Fruit fly (Drosophila melanogaster): ENCODE results near the gene CG33764.
A peak's percentile ranks its signal among the peaks of the same experiment; 100 is the strongest.

CG33764 gene

dm6 chr3L:4292120-4292697 is 24.9 kb upstream of the CG33764 start, which contains the start of the genes CG15012 and Fdx2 (continued):
- TF ChIP-seq prd (optimal IDR thresholded peaks at IDR 0.05) (no peak), prd (GFP tag; IDR thresholded peaks at IDR 0.05) (peak; percentile 27; the same call in 1 of the 3 replicates), Doc3 (GFP tag; IDR thresholded peaks at IDR 0.05; ENCODE audit: partially characterized antibody) (no peak), MESR4 (GFP tag; optimal IDR thresholded peaks at IDR 0.05) (peak; percentile 84), ems (GFP tag; optimal IDR thresholded peaks at IDR 0.05) (peak; percentile 45), CHES-1-like (GFP tag; optimal IDR thresholded peaks at IDR 0.05) (peak; percentile 28), Sin3A (optimal IDR thresholded peaks at IDR 0.05) (peak; percentile 82), ci (GFP tag; IDR thresholded peaks at IDR 0.05) (peak; percentile 13; the same call in 1 of the 3 replicates), CG7357 (GFP tag; IDR thresholded peaks at IDR 0.05) (peak; percentile 98), CG13123 (GFP tag; optimal IDR thresholded peaks at IDR 0.05) (no peak), Lpt (GFP tag; optimal IDR thresholded peaks at IDR 0.05) (no peak), zen (tag; optimal IDR thresholded peaks at IDR 0.05) (peak; percentile 61), p53 (GFP tag; optimal IDR thresholded peaks at IDR 0.05) (peak; percentile 7), CG13624 (GFP tag; optimal IDR thresholded peaks at IDR 0.05) (peak; percentile 48), Mes4 (GFP tag; optimal IDR thresholded peaks at IDR 0.05) (no peak), chinmo (GFP tag; IDR thresholded peaks at IDR 0.05; ENCODE audit: partially characterized antibody) (0 out of 4 replicates have a peak, but pooled peaks have one; percentile 36), CG13287 (GFP tag; IDR thresholded peaks at IDR 0.05; ENCODE audit: partially characterized antibody) (peak; percentile 56; the same call in 1 of the 2 replicates), CG17829 (tag; optimal IDR thresholded peaks at IDR 0.05) (peak; percentile 64), NFAT (GFP tag; IDR thresholded peaks at IDR 0.05) (no peak), Dref (GFP tag; IDR thresholded peaks at IDR 0.05) (peak; percentile 33; the same call in 1 of the 2 replicates), Chrac-16 (GFP tag; optimal IDR thresholded peaks at IDR 0.05) (peak; percentile 1), Deaf1 (tag; optimal IDR thresholded peaks at IDR 0.05) (peak; percentile 3), tx (GFP tag; optimal IDR thresholded peaks at IDR 0.05) (peak; percentile 26), CG14710 (tag; optimal IDR thresholded peaks at IDR 0.05) (peak; percentile 91), CG7839 (tag; optimal IDR thresholded peaks at IDR 0.05) (peak; percentile 7), Sry-δ (GFP tag; optimal IDR thresholded peaks at IDR 0.05) (peak; percentile 50), CG12299 (tag; optimal IDR thresholded peaks at IDR 0.05) (peak; percentile 15), Opbp (GFP tag; IDR thresholded peaks at IDR 0.05; ENCODE audit: partially characterized antibody) (peak; percentile 36; the same call in 1 of the 3 replicates), CG17802 (tag; optimal IDR thresholded peaks at IDR 0.05) (peak; percentile 88), pzg (GFP tag; optimal IDR thresholded peaks at IDR 0.05) (peak; percentile 91), CG10366 (GFP tag; IDR thresholded peaks at IDR 0.05) (peak; percentile 44), CG9609 (GFP tag; optimal IDR thresholded peaks at IDR 0.05) (peak; percentile 32), Mad (GFP tag; optimal IDR thresholded peaks at IDR 0.05) (peak; percentile 29), CG8944 (GFP tag; optimal IDR thresholded peaks at IDR 0.05) (peak; percentile 34), emc (GFP tag; optimal IDR thresholded peaks at IDR 0.05) (no peak), tll (GFP tag; optimal IDR thresholded peaks at IDR 0.05) (peak; percentile 12 to 15), chn (GFP tag; optimal IDR thresholded peaks at IDR 0.05) (no peak), slbo (GFP tag; IDR thresholded peaks at IDR 0.05) (peak; percentile 29; the same call in 1 of the 2 replicates), Max (GFP tag; optimal IDR thresholded peaks at IDR 0.05) (no peak), CG15601 (tag; optimal IDR thresholded peaks at IDR 0.05) (peak; percentile 52), CG34376 (GFP tag; optimal IDR thresholded peaks at IDR 0.05) (peak; percentile 41), sisA (GFP tag; IDR thresholded peaks at IDR 0.05) (no peak), insv (GFP tag; optimal IDR thresholded peaks at IDR 0.05) (no peak), chif (GFP tag; optimal IDR thresholded peaks at IDR 0.05) (peak in 1 of 2 experiments; percentile 21), CG34224 (GFP tag; IDR thresholded peaks at IDR 0.05; ENCODE audit: partially characterized antibody) (peak; percentile 53; the same call in 1 of the 3 replicates), Myb (GFP tag; optimal IDR thresholded peaks at IDR 0.05) (peak; percentile 55), E2f2 (GFP tag; IDR thresholded peaks at IDR 0.05) (peak; percentile 54), ind (GFP tag; optimal IDR thresholded peaks at IDR 0.05) (peak; percentile 37), trem (tag; optimal IDR thresholded peaks at IDR 0.05) (peak; percentile 80), slou (GFP tag; optimal IDR thresholded peaks at IDR 0.05) (peak; percentile 8)
